Fruit fly (Drosophila melanogaster): ENCODE results near the gene CG10863.
A peak's percentile ranks its signal among the peaks of the same experiment; 100 is the strongest.

DNA sequence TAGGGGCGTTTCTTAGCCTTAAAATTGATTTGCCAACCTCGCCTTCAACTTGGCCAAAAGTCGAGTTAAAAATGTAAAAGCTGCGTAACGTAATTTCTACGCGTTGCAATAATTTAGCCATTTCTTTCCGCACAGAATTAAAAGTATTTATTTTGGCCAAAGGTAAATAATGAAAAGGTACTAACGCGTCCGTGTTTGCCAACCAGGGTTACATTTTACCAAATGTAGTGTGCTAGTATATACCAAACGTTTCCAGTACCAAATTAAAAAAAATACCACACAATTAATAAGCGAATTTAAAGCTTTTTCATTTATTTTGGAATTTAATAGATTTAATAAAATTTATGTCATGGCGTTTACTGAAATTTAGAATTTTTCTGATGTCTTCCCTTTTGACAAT is 43.3 kb downstream of the CG10863 start, which contains the start of gene Ccz1:
- peak; percentile 66 for TF ChIP-seq OdsH (GFP tag; optimal IDR thresholded peaks at IDR 0.05)
- no peak for TF ChIP-seq Dfd (GFP tag; optimal IDR thresholded peaks at IDR 0.05)
- TF ChIP-seq Myc (optimal IDR thresholded peaks at IDR 0.05) = no peak
- no peak for TF ChIP-seq usp (GFP tag; optimal IDR thresholded peaks at IDR 0.05)
- peak; percentile 90 for TF ChIP-seq Hnf4 (GFP tag; optimal IDR thresholded peaks at IDR 0.05)
- peak; percentile 23 for TF ChIP-seq HLH106 (tag; optimal IDR thresholded peaks at IDR 0.05)
- TF ChIP-seq foxo (GFP tag; optimal IDR thresholded peaks at IDR 0.05) = peak; percentile 21 to 67
- TF ChIP-seq CrebA (GFP tag; optimal IDR thresholded peaks at IDR 0.05; ENCODE audit: borderline replicate concordance) = no peak
- TF ChIP-seq lola (GFP tag; optimal IDR thresholded peaks at IDR 0.05) = no peak
- peak; percentile 97 for TF ChIP-seq Hr83 (GFP tag; optimal IDR thresholded peaks at IDR 0.05; ENCODE audit: poor library complexity, severe bottlenecking)
- peak; percentile 60 for TF ChIP-seq psq (GFP tag; optimal IDR thresholded peaks at IDR 0.05)
- no peak for TF ChIP-seq Vsx2 (GFP tag; optimal IDR thresholded peaks at IDR 0.05; ENCODE audit: partially characterized antibody)
